Fruit fly (Drosophila melanogaster) whole organism, adult: ENCODE results near the gene Acp1.

ENCODE experiments used
- CG11617 ChIP-seq: fragments of 200-800 bp; sonication (Bioruptor generic); optimal IDR thresholded peaks from 2 replicates; lab custom pipeline; 2017; ENCODE audit warnings: mild to moderate bottlenecking, missing biosample characterization, missing genetic modification reagents, missing genetic modification characterization
- CG12768 ChIP-seq: fragments of 200-800 bp; sonication (Bioruptor generic); optimal IDR thresholded peaks from 2 replicates; lab custom pipeline; 2017; ENCODE audit warnings: missing biosample characterization, missing genetic modification characterization, mild to moderate bottlenecking, moderate library complexity, missing genetic modification reagents
- CG14711 ChIP-seq: fragments of 200-800 bp; sonication (Bioruptor generic); optimal IDR thresholded peaks from 2 replicates; lab custom pipeline; 2018; ENCODE audit warnings: missing biosample characterization, mild to moderate bottlenecking, missing genetic modification characterization, moderate library complexity
- CG1620 ChIP-seq: fragments of 200-800 bp; sonication (Bioruptor generic); optimal IDR thresholded peaks from 2 replicates; lab custom pipeline; 2016; ENCODE audit warnings: missing biosample characterization, missing genetic modification characterization
- CG33017 ChIP-seq: fragments of 200-800 bp; sonication (Bioruptor generic); optimal IDR thresholded peaks from 2 replicates; lab custom pipeline; 2018; ENCODE audit warnings: missing biosample characterization, mild to moderate bottlenecking, missing genetic modification characterization, moderate library complexity
- CG5204 ChIP-seq: fragments of 200-800 bp; sonication (Bioruptor generic); optimal IDR thresholded peaks from 2 replicates; lab custom pipeline; 2016; ENCODE audit warnings: missing biosample characterization, missing genetic modification characterization
- CG7045 ChIP-seq: fragments of 200-800 bp; sonication (Bioruptor generic); optimal IDR thresholded peaks from 2 replicates; lab custom pipeline; 2017; ENCODE audit warnings: missing biosample characterization, mild to moderate bottlenecking, missing genetic modification characterization
- CG7101 ChIP-seq: fragments of 200-800 bp; sonication (Bioruptor generic); optimal IDR thresholded peaks from 2 replicates; lab custom pipeline; 2018; ENCODE audit warnings: missing biosample characterization, mild to moderate bottlenecking, missing genetic modification characterization, moderate library complexity
- Clk ChIP-seq: fragments of 200-800 bp; sonication (Bioruptor generic); optimal IDR thresholded peaks from 2 replicates; lab custom pipeline; 2017; ENCODE audit warnings: missing biosample characterization, missing genetic modification characterization
- Crg-1 ChIP-seq: fragments of 200-800 bp; sonication (Bioruptor generic); optimal IDR thresholded peaks from 2 replicates; lab custom pipeline; 2016; ENCODE audit warnings: missing biosample characterization, missing genetic modification characterization
- Hr96 ChIP-seq: fragments of 200-800 bp; sonication (Bioruptor generic); optimal IDR thresholded peaks from 2 replicates; lab custom pipeline; 2016; ENCODE audit warnings: missing biosample characterization, missing genetic modification characterization
- Mnt ChIP-seq: fragments of 200-800 bp; sonication (Bioruptor generic); optimal IDR thresholded peaks from 2 replicates; lab custom pipeline; 2016; ENCODE audit warnings: missing biosample characterization, mild to moderate bottlenecking, missing genetic modification characterization
- bab1 ChIP-seq: fragments of 200-800 bp; sonication (Bioruptor generic); optimal IDR thresholded peaks from 3 replicates; lab custom pipeline; 2019; ENCODE audit warnings: missing biosample characterization, mild to moderate bottlenecking, missing genetic modification characterization, moderate library complexity
- cic ChIP-seq: fragments of 200-800 bp; sonication (Bioruptor generic); optimal IDR thresholded peaks from 2 replicates; lab custom pipeline; 2017; ENCODE audit warnings: missing biosample characterization, mild to moderate bottlenecking, missing genetic modification characterization, moderate library complexity
- cnc ChIP-seq, 2 experiments: fragments of >200 bp; optimal IDR thresholded peaks; 2 replicates each; lab custom pipeline; 2017
- kay ChIP-seq: fragments of 200-800 bp; sonication (Bioruptor generic); peaks from one replicate; lab custom pipeline; 2016; ENCODE audit warnings: missing biosample characterization, missing genetic modification characterization, borderline replicate concordance
- ovo ChIP-seq: fragments of 200-800 bp; sonication (Bioruptor generic); optimal IDR thresholded peaks from 2 replicates; lab custom pipeline; 2016; ENCODE audit warnings: missing biosample characterization, missing genetic modification characterization
- pad ChIP-seq: fragments of 200-800 bp; sonication (Bioruptor generic); optimal IDR thresholded peaks from 3 replicates; lab custom pipeline; 2017; ENCODE audit warnings: missing biosample characterization, missing genetic modification characterization, mild to moderate bottlenecking, moderate library complexity, missing genetic modification reagents
- tj ChIP-seq: fragments of 200-800 bp; sonication (Bioruptor generic); optimal IDR thresholded peaks from 3 replicates; lab custom pipeline; 2017; ENCODE audit warnings: missing biosample characterization, mild to moderate bottlenecking, missing genetic modification characterization, moderate library complexity
- toe ChIP-seq: fragments of 200-800 bp; sonication (Bioruptor generic); optimal IDR thresholded peaks from 2 replicates; lab custom pipeline; 2016; ENCODE audit warnings: missing biosample characterization, missing genetic modification characterization

Acp1 gene

DNA sequence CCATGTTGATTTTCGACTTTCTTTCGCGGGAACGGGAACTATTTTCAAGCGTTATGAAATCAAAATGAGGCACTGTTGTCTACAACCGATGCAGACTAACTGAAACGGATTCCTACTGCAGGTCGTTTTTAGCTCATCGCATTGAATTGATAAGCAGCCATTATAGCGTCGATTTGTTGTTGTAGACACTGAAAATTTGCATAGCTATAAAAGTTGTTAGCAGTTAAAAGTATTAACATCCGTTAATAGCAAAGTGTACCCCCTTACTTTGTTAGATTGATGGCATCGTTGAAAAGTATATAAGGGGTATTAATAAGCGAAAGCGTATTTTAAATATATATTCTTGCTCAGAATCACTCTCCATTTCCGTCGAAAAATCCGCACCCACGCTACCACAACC is 21.9 kb downstream of the Acp1 start, which contains the start of gene CG13793:
Gene CG13793, minus strand, starts transcription at position 101 of the 400 bp plus-strand sequence.
- TF ChIP-seq kay (GFP tag; lab: Kevin White, UChicago) (peak; percentile 35), toe (GFP tag; lab: Kevin White, UChicago) (no peak)

DNA sequence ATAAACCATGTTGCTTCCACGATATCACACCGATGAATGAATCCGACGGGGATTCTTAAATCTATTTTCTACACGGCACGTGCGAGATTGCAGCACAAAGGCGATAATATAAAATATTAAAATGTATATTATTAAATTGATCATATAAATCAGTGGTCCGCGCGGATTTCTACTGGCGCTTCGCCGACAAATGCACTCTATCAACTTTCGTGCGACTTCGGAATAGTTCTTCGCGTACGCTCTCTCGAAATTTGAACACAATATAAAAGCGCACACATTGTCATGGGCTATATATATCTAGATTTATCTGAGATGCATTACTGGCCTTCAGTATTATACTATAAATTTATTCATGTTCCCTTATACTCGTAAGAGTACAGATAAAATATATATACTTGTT is 24.8 kb downstream of the Acp1 start, which contains the start of gene CG33296:
Gene CG33296, minus strand, starts transcription at position 101 of the 400 bp plus-strand sequence.
- TF ChIP-seq Clk (GFP tag; lab: Kevin White, UChicago) (no peak), cnc (optimal IDR thresholded peaks at IDR 0.05; lab: Kevin White, UChicago) (no peak), ovo (GFP tag; lab: Kevin White, UChicago) (no peak), Hr96 (GFP tag; lab: Kevin White, UChicago) (no peak), Crg-1 (GFP tag; lab: Kevin White, UChicago) (no peak)

DNA sequence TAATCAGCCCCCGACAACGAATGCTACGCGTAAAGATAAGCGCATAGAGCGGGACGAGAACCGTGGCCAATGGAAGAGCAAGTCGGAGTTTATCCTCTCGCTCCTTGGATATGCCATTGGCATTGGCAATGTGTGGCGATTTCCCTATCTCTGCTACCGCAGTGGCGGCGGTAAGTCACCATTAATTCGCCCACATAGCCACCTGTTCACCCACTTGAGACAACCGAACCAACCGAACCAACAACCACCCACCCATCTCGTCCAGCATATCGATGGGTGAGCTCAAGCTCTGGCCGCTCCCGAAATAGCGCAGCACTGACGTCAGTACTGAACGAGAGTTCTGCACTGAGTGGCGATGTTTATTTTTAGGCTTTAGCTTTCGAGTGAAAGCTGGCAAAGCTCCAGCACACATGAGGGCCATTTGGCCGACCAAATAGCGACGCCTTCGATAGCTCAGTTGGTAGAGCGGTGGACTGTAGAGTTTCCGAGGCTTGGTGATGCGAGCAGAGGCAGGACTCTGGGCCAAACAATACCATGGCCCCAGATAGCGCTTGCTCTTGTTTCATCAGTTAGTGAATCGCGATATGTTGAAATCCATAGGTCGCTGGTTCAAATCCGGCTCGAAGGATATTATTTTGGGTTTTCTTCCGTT is 30.2 kb downstream of the Acp1 start:
- TF ChIP-seq CG12768 (GFP tag; lab: Kevin White, UChicago) = no peak

DNA sequence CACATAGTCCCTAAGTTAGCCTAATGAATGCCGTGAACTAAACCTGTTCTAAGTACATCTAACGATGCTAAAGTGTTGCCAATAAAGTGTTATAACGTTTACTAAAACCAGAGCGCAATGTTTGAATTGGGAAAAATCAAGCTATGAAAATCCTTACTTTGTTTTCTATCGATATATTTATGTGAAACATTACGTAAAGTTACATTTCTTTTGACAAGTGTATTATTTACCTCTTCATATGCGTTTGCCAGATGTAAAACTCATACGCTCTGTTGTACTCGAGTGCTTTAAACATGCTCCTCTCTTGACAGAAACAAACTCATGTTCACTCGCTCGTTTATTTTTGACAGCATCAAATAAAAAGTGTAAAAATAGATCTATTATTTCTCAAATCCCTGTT is 30.8 kb downstream of the Acp1 start, which contains the start of gene Ntl:
Gene Ntl, plus strand, starts transcription at position 301 of the 400 bp plus-strand sequence.
- TF ChIP-seq cic (GFP tag; lab: Kevin White, UChicago) (no peak), CG14711 (no peak), Clk (GFP tag; lab: Kevin White, UChicago) (no peak), Hr96 (GFP tag; lab: Kevin White, UChicago) (no peak), CG1620 (no peak), CG33017 (tag; lab: Kevin White, UChicago) (no peak), bab1 (GFP tag; lab: Kevin White, UChicago) (no peak), pad (GFP tag; lab: Kevin White, UChicago) (no peak), kay (GFP tag; lab: Kevin White, UChicago) (no peak), CG7045 (GFP tag; lab: Kevin White, UChicago) (no peak)

DNA sequence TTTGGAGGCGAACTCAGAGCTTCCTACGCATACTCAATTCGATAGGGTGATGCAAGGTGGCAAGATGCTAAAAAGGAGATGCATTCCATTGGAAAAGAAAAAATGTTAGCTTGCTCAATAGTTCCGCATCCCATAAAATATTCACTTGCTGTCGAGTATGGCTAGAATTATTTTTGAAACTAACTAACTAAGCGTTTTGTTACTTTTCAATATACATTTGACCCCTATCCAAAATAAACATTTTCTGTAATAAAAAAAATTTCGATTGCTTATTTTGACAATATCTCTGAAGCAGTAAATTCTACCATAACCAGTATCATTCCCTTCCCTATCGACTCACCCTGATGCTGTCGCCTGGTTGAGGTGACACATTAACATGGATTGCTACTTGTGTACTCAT is 37.8 kb downstream of the Acp1 start:
- TF ChIP-seq kay (GFP tag; lab: Kevin White, UChicago) (peak; percentile 24), bab1 (GFP tag; lab: Kevin White, UChicago) (no peak)

DNA sequence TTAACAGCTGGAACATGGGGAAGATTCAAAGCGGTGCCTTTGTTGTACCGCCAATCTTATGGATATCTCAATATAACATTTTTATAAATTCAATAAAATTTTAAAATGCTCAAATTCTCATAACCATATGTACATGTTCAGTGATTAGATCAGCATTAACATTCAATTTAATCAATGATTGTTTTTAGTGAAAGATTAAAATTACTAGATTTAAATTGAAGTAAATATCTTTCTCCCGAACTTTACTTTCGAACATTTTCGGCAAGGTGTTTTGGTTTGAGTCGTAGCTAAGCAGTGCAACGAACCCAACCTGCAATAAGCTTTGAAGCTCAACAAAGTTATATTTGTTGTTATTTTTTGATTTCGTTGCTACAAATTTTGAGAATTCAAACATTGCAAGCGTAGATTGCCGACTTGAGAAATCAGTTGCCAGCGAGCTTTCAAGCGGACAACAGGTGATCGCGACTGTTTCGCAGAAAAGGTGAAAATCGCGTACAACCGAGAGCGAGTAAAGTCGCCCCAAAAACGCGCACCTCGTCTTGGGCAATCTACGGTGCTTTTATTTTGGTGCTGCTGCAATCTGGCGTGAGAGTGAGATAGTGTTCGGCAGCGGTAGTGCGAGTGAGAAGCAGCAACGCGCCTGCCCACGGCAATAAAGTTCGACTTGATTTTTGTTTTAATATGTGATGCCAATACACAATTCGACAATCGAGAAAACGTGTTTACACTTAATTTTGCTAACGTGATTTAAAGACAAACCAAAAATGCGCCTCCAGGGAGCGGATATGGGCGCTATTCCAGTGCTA is 38.8 kb downstream of the Acp1 start, which contains the start of gene Tep3:
Gene Tep3, plus strand, starts transcription at position 423 of the 806 bp plus-strand sequence.
- TF ChIP-seq bab1 (GFP tag; lab: Kevin White, UChicago) (peak; percentile 73), kay (GFP tag; lab: Kevin White, UChicago) (peak; percentile 72), CG5204 (GFP tag; lab: Kevin White, UChicago) (peak; percentile 6), Mnt (GFP tag; lab: Kevin White, UChicago) (no peak), Hr96 (GFP tag; lab: Kevin White, UChicago) (peak; percentile 7), CG12768 (GFP tag; lab: Kevin White, UChicago) (no peak), pad (GFP tag; lab: Kevin White, UChicago) (peak; percentile 28), ovo (GFP tag; lab: Kevin White, UChicago) (no peak), CG7045 (GFP tag; lab: Kevin White, UChicago) (peak; percentile 56), CG7101 (tag; lab: Kevin White, UChicago) (peak; percentile 40), Crg-1 (GFP tag; lab: Kevin White, UChicago) (no peak), Clk (GFP tag; lab: Kevin White, UChicago) (no peak), toe (GFP tag; lab: Kevin White, UChicago) (peak; percentile 58), CG33017 (tag; lab: Kevin White, UChicago) (peak; percentile 26), CG1620 (no peak), CG11617 (GFP tag; lab: Kevin White, UChicago) (no peak), cic (GFP tag; lab: Kevin White, UChicago) (no peak), CG14711 (peak; percentile 59), tj (GFP tag; lab: Kevin White, UChicago) (no peak)

DNA sequence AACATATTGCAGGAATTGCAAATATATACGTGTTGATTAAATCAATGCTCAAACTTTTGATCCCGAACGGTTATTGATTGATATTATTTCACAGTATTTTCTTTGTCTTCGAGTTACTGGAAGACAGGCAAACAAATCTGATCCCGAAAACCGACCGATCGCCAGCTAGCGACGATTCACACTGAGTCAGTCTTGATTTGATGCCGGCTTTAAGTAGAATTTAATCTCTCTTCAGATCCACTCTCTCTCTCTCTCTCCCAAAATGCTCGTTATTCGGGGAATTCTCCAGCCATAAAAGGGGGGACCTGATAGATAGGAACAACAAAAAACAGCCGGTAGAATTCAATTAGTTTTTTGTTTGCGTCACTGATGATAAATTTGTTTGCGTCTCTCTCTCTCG is 39.9 kb downstream of the Acp1 start, which contains the start of gene Tep2:
Gene Tep2, minus strand, starts transcription at position 185 of the 400 bp plus-strand sequence.
- TF ChIP-seq cic (GFP tag; lab: Kevin White, UChicago) (peak; percentile 9), kay (GFP tag; lab: Kevin White, UChicago) (no peak), tj (GFP tag; lab: Kevin White, UChicago) (peak; percentile 6), bab1 (GFP tag; lab: Kevin White, UChicago) (peak; percentile 9)
